Fruit fly (Drosophila melanogaster) whole organism, embryonic: ENCODE measurements around the gene Ance-2.

ENCODE experiments used
- Adf1 ChIP-seq: fragments of 200-800 bp; sonication (Bioruptor generic); IDR thresholded peaks from 2 replicates; pipeline ENCODE4 v1.3.6; 2022; ENCODE audit warnings: missing biosample characterization, missing genetic modification characterization
- Atf6 ChIP-seq: fragments of 200-800 bp; sonication (Bioruptor generic); IDR thresholded peaks from 2 replicates; pipeline ENCODE4 v1.3.6; 2022; ENCODE audit warnings: missing biosample characterization, missing genetic modification characterization
- CG12942 ChIP-seq: fragments of 200-800 bp; sonication (Bioruptor generic); optimal IDR thresholded peaks from 3 replicates; lab custom pipeline; 2016; ENCODE audit warnings: missing biosample characterization, missing genetic modification characterization
- CG13287 ChIP-seq: fragments of 200-800 bp; sonication (Bioruptor generic); IDR thresholded peaks from 2 replicates; pipeline ENCODE4 v1.3.6; 2022; ENCODE audit warnings: missing biosample characterization, missing genetic modification characterization; ENCODE audit not compliant: partially characterized antibody
- CG15073 ChIP-seq: fragments of 200-800 bp; sonication (Bioruptor generic); optimal IDR thresholded peaks from 2 replicates; lab custom pipeline; 2016; ENCODE audit warnings: missing biosample characterization, missing genetic modification characterization
- CG15269 ChIP-seq: fragments of 200-800 bp; sonication (Bioruptor generic); optimal IDR thresholded peaks from 2 replicates; lab custom pipeline; 2018; ENCODE audit warnings: missing biosample characterization, mild to moderate bottlenecking, missing genetic modification characterization, moderate library complexity
- CG15696 ChIP-seq: fragments of 200-800 bp; sonication (Bioruptor generic); optimal IDR thresholded peaks from 2 replicates; lab custom pipeline; 2019; ENCODE audit warnings: missing biosample characterization, mild to moderate bottlenecking, missing genetic modification characterization, moderate library complexity
- CG2199 ChIP-seq: fragments of 200-800 bp; sonication (Bioruptor generic); IDR thresholded peaks from 3 replicates; pipeline ENCODE4 v1.3.6; 2022; ENCODE audit warnings: missing biosample characterization, missing genetic modification characterization
- CG31224 ChIP-seq: fragments of 200-800 bp; sonication (Bioruptor generic); IDR thresholded peaks from 2 replicates; pipeline ENCODE4 v1.3.6; 2022; ENCODE audit warnings: missing biosample characterization, missing genetic modification characterization
- CG7357 ChIP-seq: fragments of 200-800 bp; sonication (Bioruptor generic); IDR thresholded peaks from 3 replicates; pipeline ENCODE4 v1.3.6; 2022; ENCODE audit warnings: missing biosample characterization, missing genetic modification characterization
- CG7372 ChIP-seq: fragments of 200-800 bp; sonication (Bioruptor generic); IDR thresholded peaks from 2 replicates; pipeline ENCODE4 v1.3.6; 2022; ENCODE audit warnings: missing biosample characterization, missing genetic modification characterization
- CG7963 ChIP-seq: fragments of 200-800 bp; sonication (Bioruptor generic); IDR thresholded peaks from 3 replicates; pipeline ENCODE4 v1.3.6; 2022; ENCODE audit warnings: missing biosample characterization, missing genetic modification characterization; ENCODE audit not compliant: partially characterized antibody
- CoRest ChIP-seq: fragments of 200-800 bp; sonication (Bioruptor generic); optimal IDR thresholded peaks from 3 replicates; lab custom pipeline; 2018; ENCODE audit warnings: missing biosample characterization, mild to moderate bottlenecking, missing genetic modification characterization, moderate library complexity
- D19A ChIP-seq: fragments of 200-800 bp; optimal IDR thresholded peaks from 3 replicates; lab custom pipeline; 2019; ENCODE audit warnings: missing biosample characterization, mild to moderate bottlenecking, missing genetic modification characterization, moderate library complexity
- Dip2 ChIP-seq: fragments of 200-800 bp; sonication (Bioruptor generic); IDR thresholded peaks from 2 replicates; pipeline ENCODE4 v1.3.6; 2022; ENCODE audit warnings: missing biosample characterization, missing genetic modification characterization
- Eip74EF ChIP-seq, 2 experiments: fragments of 200-800 bp in 1 of 2; fragments of >200 bp in 1 of 2; sonication (Bioruptor generic) in 1 of 2; optimal IDR thresholded peaks; 2 replicates each; lab custom pipeline; 2017 to 2019; ENCODE audit warnings: missing biosample characterization in 2 of 2, missing genetic modification characterization in 2 of 2, mild to moderate bottlenecking in 1 of 2, moderate library complexity in 1 of 2
- Fer2 ChIP-seq: fragments of 200-800 bp; sonication (Bioruptor generic); optimal IDR thresholded peaks from 2 replicates; lab custom pipeline; 2018; ENCODE audit warnings: missing biosample characterization, mild to moderate bottlenecking, missing genetic modification characterization, moderate library complexity
- Hand ChIP-seq: fragments of 200-800 bp; sonication (Bioruptor generic); optimal IDR thresholded peaks from 2 replicates; lab custom pipeline; 2017; ENCODE audit warnings: mild to moderate bottlenecking, missing biosample characterization, missing genetic modification reagents, missing genetic modification characterization
- Hr39 ChIP-seq: fragments of >200 bp; optimal IDR thresholded peaks from 2 replicates; lab custom pipeline; 2017
- Hr51 ChIP-seq, 2 experiments: fragments of 200-800 bp; sonication (Bioruptor generic); optimal IDR thresholded peaks; 2 replicates in 1 of 2; 3 replicates in 1 of 2; lab custom pipeline; 2016 to 2018; ENCODE audit warnings: missing biosample characterization in 2 of 2, missing genetic modification characterization in 2 of 2, mild to moderate bottlenecking in 1 of 2, moderate library complexity in 1 of 2
- Hsf ChIP-seq: fragments of 200-800 bp; sonication (Bioruptor generic); optimal IDR thresholded peaks from 3 replicates; lab custom pipeline; 2016; ENCODE audit warnings: missing biosample characterization, missing genetic modification characterization
- Med ChIP-seq: fragments of 200-800 bp; sonication (Bioruptor generic); peaks from one replicate; lab custom pipeline; 2016; ENCODE audit warnings: missing biosample characterization, missing genetic modification characterization, mild to moderate bottlenecking, inconsistent platforms, moderate library complexity
- Ravus ChIP-seq: fragments of 200-800 bp; sonication (Bioruptor generic); IDR thresholded peaks from 2 replicates; pipeline ENCODE4 v1.3.6; 2022; ENCODE audit warnings: missing biosample characterization, missing genetic modification characterization
- Rfx ChIP-seq: fragments of 200-800 bp; sonication (Bioruptor generic); IDR thresholded peaks from 2 replicates; pipeline ENCODE4 v1.3.6; 2022; ENCODE audit warnings: missing biosample characterization, missing genetic modification characterization
- Sin3A ChIP-seq: fragments of >200 bp; optimal IDR thresholded peaks from 2 replicates; lab custom pipeline; 2018
- Stat92E ChIP-seq, 3 experiments: fragments of >200 bp in 2 of 3; fragments of 200-800 bp in 1 of 3; sonication (Bioruptor generic) in 1 of 3; optimal IDR thresholded peaks; 2 replicates each; lab custom pipeline; 2017 to 2019; ENCODE audit warnings: missing biosample characterization in 3 of 3, missing genetic modification characterization in 3 of 3, mild to moderate bottlenecking in 1 of 3, moderate library complexity in 1 of 3
- Tbp ChIP-seq: fragments of >200 bp; optimal IDR thresholded peaks from 2 replicates; lab custom pipeline; 2018; ENCODE audit warnings: missing biosample characterization, missing genetic modification characterization
- ac ChIP-seq: fragments of 200-800 bp; sonication (Bioruptor generic); optimal IDR thresholded peaks from 3 replicates; lab custom pipeline; 2017; ENCODE audit warnings: missing biosample characterization, mild to moderate bottlenecking, missing genetic modification characterization
- al ChIP-seq: fragments of 200-800 bp; sonication (Bioruptor generic); IDR thresholded peaks from 2 replicates; pipeline ENCODE4 v1.3.6; 2022; ENCODE audit warnings: missing biosample characterization, missing genetic modification characterization
- bcd ChIP-seq: fragments of 200-800 bp; sonication (Bioruptor generic); optimal IDR thresholded peaks from 2 replicates; lab custom pipeline; 2017; ENCODE audit warnings: missing biosample characterization, mild to moderate bottlenecking, missing genetic modification characterization
- bigmax ChIP-seq: fragments of 200-800 bp; sonication (Bioruptor generic); optimal IDR thresholded peaks from 2 replicates; lab custom pipeline; 2018; ENCODE audit warnings: missing biosample characterization, mild to moderate bottlenecking, missing genetic modification characterization
- chinmo ChIP-seq: fragments of 200-800 bp; sonication (Bioruptor generic); IDR thresholded peaks from 4 replicates; pipeline ENCODE4 v1.3.6; 2022; ENCODE audit warnings: missing biosample characterization, missing genetic modification characterization; ENCODE audit not compliant: partially characterized antibody
- chn ChIP-seq: fragments of 200-800 bp; sonication (Bioruptor generic); optimal IDR thresholded peaks from 2 replicates; lab custom pipeline; 2016; ENCODE audit warnings: missing biosample characterization, missing genetic modification characterization
- crc ChIP-seq: fragments of 200-800 bp; sonication (Bioruptor generic); optimal IDR thresholded peaks from 2 replicates; lab custom pipeline; 2016; ENCODE audit warnings: missing biosample characterization, missing genetic modification characterization
- dan ChIP-seq: fragments of 200-800 bp; sonication (Bioruptor generic); IDR thresholded peaks from 2 replicates; pipeline ENCODE4 v1.3.6; 2022; ENCODE audit warnings: missing biosample characterization, missing genetic modification characterization
- dimm ChIP-seq: fragments of 200-800 bp; sonication (Bioruptor generic); IDR thresholded peaks from 2 replicates; pipeline ENCODE4 v1.3.6; 2022; ENCODE audit warnings: missing biosample characterization, missing genetic modification characterization
- dmrt99B ChIP-seq: fragments of 200-800 bp; sonication (Bioruptor generic); optimal IDR thresholded peaks from 2 replicates; lab custom pipeline; 2018; ENCODE audit warnings: missing biosample characterization, mild to moderate bottlenecking, missing genetic modification characterization, moderate library complexity
- eve ChIP-seq, 2 experiments: fragments of >200 bp; optimal IDR thresholded peaks; 2 replicates each; lab custom pipeline; 2017; ENCODE audit warnings: missing biosample characterization in 2 of 2, missing genetic modification characterization in 2 of 2
- exex ChIP-seq: fragments of 200-800 bp; sonication (Bioruptor generic); optimal IDR thresholded peaks from 4 replicates; lab custom pipeline; 2018; ENCODE audit warnings: missing biosample characterization, mild to moderate bottlenecking, missing genetic modification characterization, moderate library complexity
- eyg ChIP-seq: fragments of 200-800 bp; sonication (Bioruptor generic); optimal IDR thresholded peaks from 3 replicates; lab custom pipeline; 2016; ENCODE audit warnings: missing biosample characterization, missing genetic modification characterization
- grn ChIP-seq: fragments of 200-800 bp; sonication (Bioruptor generic); optimal IDR thresholded peaks from 3 replicates; lab custom pipeline; 2017; ENCODE audit warnings: missing biosample characterization, missing genetic modification characterization
- gsb ChIP-seq: fragments of 200-800 bp; sonication (Bioruptor generic); IDR thresholded peaks from 2 replicates; pipeline ENCODE4 v1.3.6; 2022; ENCODE audit warnings: missing biosample characterization, missing genetic modification characterization
- knrl ChIP-seq: fragments of 200-800 bp; sonication (Bioruptor generic); IDR thresholded peaks from 3 replicates; pipeline ENCODE4 v1.3.6; 2022; ENCODE audit warnings: missing biosample characterization, missing genetic modification characterization; ENCODE audit not compliant: partially characterized antibody
- mld ChIP-seq: fragments of 200-800 bp; sonication (Bioruptor generic); IDR thresholded peaks from 3 replicates; pipeline ENCODE4 v1.3.6; 2022; ENCODE audit warnings: missing biosample characterization, missing genetic modification characterization; ENCODE audit not compliant: partially characterized antibody
- p53 ChIP-seq: fragments of 200-800 bp; sonication (Bioruptor generic); optimal IDR thresholded peaks from 2 replicates; lab custom pipeline; 2016; ENCODE audit warnings: missing biosample characterization, missing genetic modification characterization
- pb ChIP-seq: fragments of 200-800 bp; sonication (Bioruptor generic); optimal IDR thresholded peaks from 3 replicates; lab custom pipeline; 2016; ENCODE audit warnings: missing biosample characterization, missing genetic modification characterization
- sd ChIP-seq: fragments of 200-800 bp; sonication (Bioruptor generic); optimal IDR thresholded peaks from 3 replicates; lab custom pipeline; 2018; ENCODE audit warnings: missing biosample characterization, mild to moderate bottlenecking, missing genetic modification characterization, moderate library complexity
- sug ChIP-seq: fragments of 200-800 bp; optimal IDR thresholded peaks from 2 replicates; lab custom pipeline; 2019; ENCODE audit warnings: missing biosample characterization, mild to moderate bottlenecking, missing genetic modification characterization, moderate library complexity
- tin ChIP-seq: fragments of 200-800 bp; sonication (Bioruptor generic); optimal IDR thresholded peaks from 3 replicates; lab custom pipeline; 2016; ENCODE audit warnings: missing biosample characterization, missing genetic modification characterization
- wor ChIP-seq: fragments of 200-800 bp; sonication (Bioruptor generic); IDR thresholded peaks from 2 replicates; pipeline ENCODE4 v1.3.6; 2022; ENCODE audit warnings: missing biosample characterization, missing genetic modification characterization

The Ance-2 gene

dm6 chr2L:13878801-13879200 is 30.3 kb upstream of the Ance-2 start (continued):
- no peak for TF ChIP-seq Tbp
- peak; percentile 64 for TF ChIP-seq Atf6 (GFP tag; lab: Robert Waterston, UW)
- no peak for TF ChIP-seq dimm (GFP tag; lab: Robert Waterston, UW)
- peak; percentile 14 for TF ChIP-seq pb (GFP tag; lab: Kevin White, UChicago)
- TF ChIP-seq CG15269 (tag; lab: Kevin White, UChicago) = peak; percentile 21
- peak; percentile 39; the same call in 2 of the 3 replicates for TF ChIP-seq knrl (GFP tag; lab: Robert Waterston, UW)
- TF ChIP-seq Hand (GFP tag; lab: Kevin White, UChicago) = no peak
- TF ChIP-seq Hr51 (GFP tag; optimal IDR thresholded peaks at IDR 0.05; lab: Kevin White, UChicago) = no peak
- no peak for TF ChIP-seq D19A (tag; lab: Kevin White, UChicago)

DNA sequence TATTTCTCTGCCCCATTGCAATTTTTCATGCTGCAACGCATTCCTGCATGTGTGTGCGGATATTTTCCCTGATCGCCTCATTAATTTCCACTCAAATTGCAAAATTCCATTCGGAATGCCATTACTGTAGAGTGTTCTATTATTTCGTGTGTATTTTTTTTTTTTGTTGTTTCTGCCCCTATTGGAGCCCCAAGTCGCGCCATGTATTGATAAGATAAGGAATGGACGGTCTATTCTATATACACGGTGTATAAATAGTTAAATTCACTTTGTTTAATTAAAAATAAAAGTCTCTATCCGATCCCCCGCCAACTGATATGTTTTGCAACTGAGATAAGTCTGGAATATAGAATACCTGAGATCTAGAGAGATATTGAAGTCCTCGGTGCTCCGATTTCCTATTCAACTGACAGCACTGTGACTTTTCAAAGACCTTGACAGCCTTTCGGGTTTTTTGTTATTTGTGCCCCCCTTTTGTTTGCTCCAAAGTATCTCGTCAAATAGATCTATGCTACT is 27.7 kb upstream of the Ance-2 start:
- TF ChIP-seq Adf1 (no peak), CG7963 (GFP tag; lab: Robert Waterston, UW) (no peak), Dip2 (GFP tag; lab: Robert Waterston, UW) (no peak), al (GFP tag; lab: Robert Waterston, UW) (no peak), bigmax (GFP tag; lab: Kevin White, UChicago) (no peak), Med (GFP tag; lab: Kevin White, UChicago) (peak; percentile 10), sug (peak; percentile 88), eyg (GFP tag; lab: Kevin White, UChicago) (no peak), mld (GFP tag; lab: Robert Waterston, UW) (no peak), gsb (GFP tag; lab: Robert Waterston, UW) (no peak), Ravus (GFP tag; lab: Robert Waterston, UW) (no peak), CG7357 (GFP tag; lab: Robert Waterston, UW) (no peak), CG31224 (GFP tag; lab: Robert Waterston, UW) (no peak), CoRest (tag; lab: Kevin White, UChicago) (no peak), Sin3A (lab: Kevin White, UChicago) (no peak), sd (tag; lab: Kevin White, UChicago) (peak; percentile 24), CG2199 (0 out of 3 replicates have a peak, but pooled peaks have one; percentile 58), Rfx (GFP tag; lab: Robert Waterston, UW) (no peak), bcd (GFP tag; lab: Kevin White, UChicago) (no peak), exex (tag; lab: Kevin White, UChicago) (peak; percentile 34), dan (GFP tag; lab: Robert Waterston, UW) (no peak), chinmo (GFP tag; lab: Robert Waterston, UW) (0 out of 4 replicates have a peak, but pooled peaks have one; percentile 12), Fer2 (tag; lab: Kevin White, UChicago) (no peak), CG13287 (GFP tag; lab: Robert Waterston, UW) (no peak), CG15696 (tag; lab: Kevin White, UChicago) (no peak), wor (no peak), p53 (GFP tag; lab: Kevin White, UChicago) (no peak), eve (GFP tag; optimal IDR thresholded peaks at IDR 0.05; lab: Kevin White, UChicago) (no peak), CG7372 (GFP tag; lab: Robert Waterston, UW) (no peak), ac (no peak), Eip74EF (GFP tag; optimal IDR thresholded peaks at IDR 0.05; lab: Kevin White, UChicago) (no peak), Hsf (GFP tag; lab: Kevin White, UChicago) (no peak), tin (GFP tag; lab: Kevin White, UChicago) (no peak), chn (no peak), Stat92E (GFP tag; optimal IDR thresholded peaks at IDR 0.05; lab: Kevin White, UChicago) (no peak), dmrt99B (no peak), CG15073 (GFP tag; lab: Kevin White, UChicago) (peak; percentile 41), Hr39 (no peak), grn (GFP tag; lab: Kevin White, UChicago) (peak; percentile 76), crc (no peak), CG12942 (GFP tag; lab: Kevin White, UChicago) (no peak)
